Fruit fly (Drosophila melanogaster): ENCODE measurements around the gene Gip.

DNA sequence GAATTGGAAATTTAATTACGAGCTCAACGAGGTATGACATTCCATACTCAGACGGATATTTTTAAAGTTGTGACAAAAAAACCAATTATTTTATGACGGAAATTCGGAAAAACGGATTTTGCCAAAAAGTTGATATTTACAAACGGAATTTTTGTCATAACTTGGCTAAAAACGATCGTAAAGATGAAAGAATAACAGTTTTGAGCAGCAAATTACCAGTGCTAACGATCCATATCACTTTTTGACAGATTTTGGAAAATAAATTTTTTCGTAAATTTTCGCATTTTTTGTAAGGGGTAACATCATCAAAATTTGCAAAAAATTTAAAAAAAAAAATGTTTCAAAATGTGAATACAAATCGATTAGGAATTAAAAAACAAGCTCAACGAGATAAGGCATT is 10.8 kb upstream of the Gip start:
- no peak for TF ChIP-seq rn (GFP tag; IDR thresholded peaks at IDR 0.05)
- no peak for TF ChIP-seq CG8159 (tag; optimal IDR thresholded peaks at IDR 0.05)
